Fruit fly (Drosophila melanogaster) whole organism, embryonic: ENCODE results near the gene CG15390.
A peak's percentile ranks its signal among the peaks of the same experiment; 100 is the strongest.

Experiments used
- CG10366 ChIP-seq: fragments of 200-800 bp; sonication (Bioruptor generic); IDR thresholded peaks from 2 replicates; pipeline ENCODE4 v1.3.6; 2022; ENCODE audit warnings: missing biosample characterization, missing genetic modification characterization
- CG10654 ChIP-seq: fragments of 200-800 bp; sonication (Bioruptor generic); optimal IDR thresholded peaks from 2 replicates; lab custom pipeline; 2016; ENCODE audit warnings: missing biosample characterization, missing genetic modification characterization
- CG11247 ChIP-seq: fragments of 200-800 bp; sonication (Bioruptor generic); IDR thresholded peaks from 2 replicates; pipeline ENCODE4 v1.3.6; 2022; ENCODE audit warnings: missing biosample characterization, missing genetic modification characterization
- CG11504 ChIP-seq: fragments of 200-800 bp; sonication (Bioruptor generic); optimal IDR thresholded peaks from 3 replicates; lab custom pipeline; 2019; ENCODE audit warnings: missing biosample characterization, mild to moderate bottlenecking, missing genetic modification characterization, moderate library complexity
- CG11723 ChIP-seq: fragments of 200-800 bp; sonication (Bioruptor generic); optimal IDR thresholded peaks from 2 replicates; lab custom pipeline; 2017; ENCODE audit warnings: missing biosample characterization, mild to moderate bottlenecking, missing genetic modification characterization
- CG13296 ChIP-seq: fragments of 200-800 bp; sonication (Bioruptor generic); optimal IDR thresholded peaks from 3 replicates; lab custom pipeline; 2018; ENCODE audit warnings: missing biosample characterization, mild to moderate bottlenecking, missing genetic modification characterization
- CG17359 ChIP-seq: fragments of 200-800 bp; sonication (Bioruptor generic); optimal IDR thresholded peaks from 3 replicates; lab custom pipeline; 2018; ENCODE audit warnings: missing biosample characterization, mild to moderate bottlenecking, missing genetic modification characterization, moderate library complexity
- CG2199 ChIP-seq: fragments of 200-800 bp; sonication (Bioruptor generic); IDR thresholded peaks from 3 replicates; pipeline ENCODE4 v1.3.6; 2022; ENCODE audit warnings: missing biosample characterization, missing genetic modification characterization
- CG3163 ChIP-seq: fragments of 200-800 bp; sonication (Bioruptor generic); optimal IDR thresholded peaks from 3 replicates; lab custom pipeline; 2016; ENCODE audit warnings: missing biosample characterization, missing genetic modification characterization
- CG34224 ChIP-seq: fragments of 200-800 bp; sonication (Bioruptor generic); IDR thresholded peaks from 3 replicates; pipeline ENCODE4 v1.3.6; 2022; ENCODE audit warnings: missing biosample characterization, missing genetic modification characterization; ENCODE audit not compliant: partially characterized antibody
- CG3838 ChIP-seq: fragments of 200-800 bp; sonication (Bioruptor generic); optimal IDR thresholded peaks from 3 replicates; lab custom pipeline; 2016; ENCODE audit warnings: missing biosample characterization, missing genetic modification characterization
- CG6689 ChIP-seq: fragments of 200-800 bp; sonication (Bioruptor generic); IDR thresholded peaks from 2 replicates; pipeline ENCODE4 v1.3.6; 2022; ENCODE audit warnings: missing biosample characterization, missing genetic modification characterization
- CG7357 ChIP-seq: fragments of 200-800 bp; sonication (Bioruptor generic); IDR thresholded peaks from 3 replicates; pipeline ENCODE4 v1.3.6; 2022; ENCODE audit warnings: missing biosample characterization, missing genetic modification characterization
- CHES-1-like ChIP-seq: fragments of 200-800 bp; sonication (Bioruptor generic); optimal IDR thresholded peaks from 2 replicates; lab custom pipeline; 2016; ENCODE audit warnings: missing biosample characterization, missing genetic modification characterization
- Deaf1 ChIP-seq: fragments of 200-800 bp; optimal IDR thresholded peaks from 3 replicates; lab custom pipeline; 2019; ENCODE audit warnings: missing biosample characterization, mild to moderate bottlenecking, missing genetic modification characterization, moderate library complexity
- Drgx ChIP-seq: fragments of 200-800 bp; sonication (Bioruptor generic); IDR thresholded peaks from 2 replicates; pipeline ENCODE4 v1.3.6; 2022; ENCODE audit warnings: missing biosample characterization, missing genetic modification characterization
- E2f1 ChIP-seq: fragments of 200-800 bp; sonication (Bioruptor generic); IDR thresholded peaks from 2 replicates; pipeline ENCODE4 v1.3.6; 2022; ENCODE audit warnings: missing biosample characterization, missing genetic modification characterization
- Ets65A ChIP-seq: fragments of 200-800 bp; sonication (Bioruptor generic); peaks from one replicate; lab custom pipeline; 2016; ENCODE audit warnings: missing biosample characterization, missing genetic modification characterization
- Hr3 ChIP-seq: fragments of 200-800 bp; sonication (Bioruptor generic); optimal IDR thresholded peaks from 3 replicates; lab custom pipeline; 2016; ENCODE audit warnings: missing biosample characterization, missing genetic modification characterization
- Hr39 ChIP-seq: fragments of >200 bp; optimal IDR thresholded peaks from 2 replicates; lab custom pipeline; 2017
- Med ChIP-seq: fragments of 200-800 bp; sonication (Bioruptor generic); peaks from one replicate; lab custom pipeline; 2016; ENCODE audit warnings: missing biosample characterization, missing genetic modification characterization, mild to moderate bottlenecking, inconsistent platforms, moderate library complexity
- Ptx1 ChIP-seq: fragments of 200-800 bp; sonication (Bioruptor generic); IDR thresholded peaks from 2 replicates; pipeline ENCODE4 v1.3.6; 2022; ENCODE audit warnings: missing biosample characterization, missing genetic modification characterization
- Sox102F ChIP-seq: fragments of 200-800 bp; sonication (Bioruptor generic); optimal IDR thresholded peaks from 2 replicates; lab custom pipeline; 2018; ENCODE audit warnings: missing biosample characterization, mild to moderate bottlenecking, missing genetic modification characterization, moderate library complexity
- Usf ChIP-seq: fragments of 200-800 bp; sonication (Bioruptor generic); optimal IDR thresholded peaks from 2 replicates; lab custom pipeline; 2017; ENCODE audit warnings: missing genotype, missing biosample characterization, missing genetic modification characterization
- Xrp1 ChIP-seq: fragments of 200-800 bp; sonication (Bioruptor generic); IDR thresholded peaks from 2 replicates; pipeline ENCODE4 v1.3.6; 2022; ENCODE audit warnings: missing biosample characterization, missing genetic modification characterization
- chn ChIP-seq: fragments of 200-800 bp; sonication (Bioruptor generic); optimal IDR thresholded peaks from 2 replicates; lab custom pipeline; 2016; ENCODE audit warnings: missing biosample characterization, missing genetic modification characterization
- ci ChIP-seq: fragments of 200-800 bp; sonication (Bioruptor generic); IDR thresholded peaks from 3 replicates; pipeline ENCODE4 v1.3.6; 2022; ENCODE audit warnings: missing biosample characterization, missing genetic modification characterization
- dmrt11E ChIP-seq: fragments of 200-800 bp; sonication (Bioruptor generic); optimal IDR thresholded peaks from 3 replicates; lab custom pipeline; 2018; ENCODE audit warnings: missing biosample characterization, mild to moderate bottlenecking, missing genetic modification characterization, moderate library complexity
- h ChIP-seq: fragments of >200 bp; optimal IDR thresholded peaks from 2 replicates; lab custom pipeline; 2017
- hth ChIP-seq: fragments of >200 bp; optimal IDR thresholded peaks from 2 replicates; lab custom pipeline; 2017; ENCODE audit warnings: inconsistent platforms
- ind ChIP-seq: fragments of 200-800 bp; sonication (Bioruptor generic); optimal IDR thresholded peaks from 3 replicates; lab custom pipeline; 2016; ENCODE audit warnings: missing biosample characterization, missing genetic modification characterization
- kah ChIP-seq: fragments of 200-800 bp; sonication (Bioruptor generic); optimal IDR thresholded peaks from 2 replicates; lab custom pipeline; 2018; ENCODE audit warnings: missing biosample characterization, mild to moderate bottlenecking, missing genetic modification characterization
- kni ChIP-seq: fragments of 200-800 bp; sonication (Bioruptor generic); optimal IDR thresholded peaks from 3 replicates; lab custom pipeline; 2017; ENCODE audit warnings: mild to moderate bottlenecking, missing biosample characterization, missing genetic modification reagents, missing genetic modification characterization
- knrl ChIP-seq: fragments of 200-800 bp; sonication (Bioruptor generic); IDR thresholded peaks from 3 replicates; pipeline ENCODE4 v1.3.6; 2022; ENCODE audit warnings: missing biosample characterization, missing genetic modification characterization; ENCODE audit not compliant: partially characterized antibody
- lov ChIP-seq, 2 experiments: fragments of 200-800 bp in 1 of 2; fragments of >200 bp in 1 of 2; sonication (Bioruptor generic) in 1 of 2; IDR thresholded peaks in 1 of 2; optimal IDR thresholded peaks in 1 of 2; 2 replicates in 1 of 2; 3 replicates in 1 of 2; pipeline versions ENCODE4 v1.3.6 to Lab custom; 2017 to 2022; ENCODE audit warnings: missing biosample characterization in 1 of 2, missing genetic modification characterization in 1 of 2
- mam ChIP-seq: fragments of 200-800 bp; sonication (Bioruptor generic); optimal IDR thresholded peaks from 3 replicates; lab custom pipeline; 2016; ENCODE audit warnings: missing biosample characterization, missing genetic modification characterization
- pan ChIP-seq, 4 experiments: fragments of >200 bp in 3 of 4; fragments of 200-800 bp in 1 of 4; sonication (Bioruptor generic) in 1 of 4; optimal IDR thresholded peaks in 3 of 4; IDR thresholded peaks in 1 of 4; 2 replicates each; pipeline versions ENCODE4 v1.3.6 to Lab custom; 2017 to 2022; ENCODE audit warnings: missing biosample characterization in 2 of 4, missing genetic modification characterization in 2 of 4, mixed read lengths in 1 of 4
- prd ChIP-seq, 3 experiments: fragments of >200 bp in 2 of 3; fragments of 200-800 bp in 1 of 3; sonication (Bioruptor generic) in 1 of 3; optimal IDR thresholded peaks in 2 of 3; IDR thresholded peaks in 1 of 3; 2 replicates in 2 of 3; 3 replicates in 1 of 3; pipeline versions ENCODE4 v1.3.6 to Lab custom; 2017 to 2022; ENCODE audit warnings: missing biosample characterization in 1 of 3, missing genetic modification characterization in 1 of 3
- ranshi ChIP-seq: fragments of 200-800 bp; sonication (Bioruptor generic); IDR thresholded peaks from 2 replicates; pipeline ENCODE4 v1.3.6; 2022; ENCODE audit warnings: missing biosample characterization, missing genetic modification characterization
- row ChIP-seq: fragments of 200-800 bp; sonication (Bioruptor generic); IDR thresholded peaks from 3 replicates; pipeline ENCODE4 v1.3.6; 2022; ENCODE audit warnings: missing biosample characterization, missing genetic modification characterization
- salm ChIP-seq: fragments of 200-800 bp; sonication (Bioruptor generic); optimal IDR thresholded peaks from 2 replicates; lab custom pipeline; 2018; ENCODE audit warnings: missing biosample characterization, mild to moderate bottlenecking, missing genetic modification characterization
- schlank ChIP-seq: fragments of 200-800 bp; sonication (Bioruptor generic); optimal IDR thresholded peaks from 2 replicates; lab custom pipeline; 2018; ENCODE audit warnings: missing biosample characterization, mild to moderate bottlenecking, missing genetic modification characterization
- sd ChIP-seq: fragments of 200-800 bp; sonication (Bioruptor generic); optimal IDR thresholded peaks from 3 replicates; lab custom pipeline; 2018; ENCODE audit warnings: missing biosample characterization, mild to moderate bottlenecking, missing genetic modification characterization, moderate library complexity
- sisA ChIP-seq: fragments of 200-800 bp; sonication (Bioruptor generic); IDR thresholded peaks from 2 replicates; pipeline ENCODE4 v1.3.6; 2022; ENCODE audit warnings: missing biosample characterization, missing genetic modification characterization
- sr ChIP-seq: fragments of 200-800 bp; sonication (Bioruptor generic); IDR thresholded peaks from 3 replicates; pipeline ENCODE4 v1.3.6; 2022; ENCODE audit warnings: missing biosample characterization, missing genetic modification characterization
- tup ChIP-seq: fragments of 200-800 bp; sonication (Bioruptor generic); optimal IDR thresholded peaks from 2 replicates; lab custom pipeline; 2016; ENCODE audit warnings: missing biosample characterization, mild to moderate bottlenecking, missing genetic modification characterization, moderate library complexity
- unc-4 ChIP-seq: fragments of 200-800 bp; sonication (Bioruptor generic); IDR thresholded peaks from 2 replicates; pipeline ENCODE4 v1.3.6; 2022; ENCODE audit warnings: missing biosample characterization, missing genetic modification characterization; ENCODE audit not compliant: partially characterized antibody
- wek ChIP-seq: fragments of 200-800 bp; sonication (Bioruptor generic); optimal IDR thresholded peaks from 3 replicates; lab custom pipeline; 2018; ENCODE audit warnings: missing biosample characterization, mild to moderate bottlenecking, missing genetic modification characterization, moderate library complexity

CG15390 gene

dm6 chr2L:2404631-2405030, 30.1 kb downstream of the CG15390 start:
- TF ChIP-seq Hr39 (lab: Kevin White, UChicago) = peak; percentile 66
- no peak for TF ChIP-seq Xrp1 (GFP tag; lab: Robert Waterston, UW)

- TF ChIP-seq row (GFP tag; lab: Robert Waterston, UW) (peak; percentile 33; the same call in 1 of the 3 replicates), CG7357 (0 out of 3 replicates have a peak, but pooled peaks have one; percentile 11), CG3163 (GFP tag; lab: Kevin White, UChicago) (no peak), prd (optimal IDR thresholded peaks at IDR 0.05; lab: Kevin White, UChicago) (no peak), prd (GFP tag; IDR thresholded peaks at IDR 0.05; lab: Robert Waterston, UW) (peak; percentile 33; the same call in 1 of the 3 replicates), CHES-1-like (GFP tag; lab: Kevin White, UChicago) (no peak), CG17359 (tag; lab: Kevin White, UChicago) (peak; percentile 20), kni (GFP tag; lab: Kevin White, UChicago) (peak; percentile 14), Sox102F (GFP tag; lab: Kevin White, UChicago) (peak; percentile 11), CG10366 (peak; percentile 23; the same call in 1 of the 2 replicates), Drgx (GFP tag; lab: Robert Waterston, UW) (peak; percentile 76), CG6689 (peak; percentile 27; the same call in 1 of the 2 replicates), CG11723 (GFP tag; lab: Kevin White, UChicago) (no peak), CG3838 (no peak), Ets65A (GFP tag; lab: Kevin White, UChicago) (peak; percentile 87), pan (optimal IDR thresholded peaks at IDR 0.05; lab: Kevin White, UChicago) (no peak), pan (GFP tag; optimal IDR thresholded peaks at IDR 0.05 in 1 of 2, IDR thresholded peaks at IDR 0.05 in 1 of 2) (peak in 1 of 2 experiments; percentile 36), Usf (GFP tag; lab: Kevin White, UChicago) (no peak), sisA (0 out of 2 replicates have a peak, but pooled peaks have one; percentile 26), CG13296 (GFP tag; lab: Kevin White, UChicago) (no peak), Ptx1 (GFP tag; lab: Robert Waterston, UW) (0 out of 2 replicates have a peak, but pooled peaks have one; percentile 20)
Measured at dm6 chr2L:2413093-2413492, 38.6 kb downstream of the CG15390 start.

- TF ChIP-seq unc-4 (0 out of 2 replicates have a peak, but pooled peaks have one; percentile 16), E2f1 (GFP tag; lab: Robert Waterston, UW) (no peak), chn (no peak), h (no peak), kah (GFP tag; lab: Kevin White, UChicago) (no peak), sr (0 out of 3 replicates have a peak, but pooled peaks have one; percentile 11), knrl (GFP tag; lab: Robert Waterston, UW) (0 out of 3 replicates have a peak, but pooled peaks have one; percentile 14), Hr3 (GFP tag; lab: Kevin White, UChicago) (no peak), CG11504 (tag; lab: Kevin White, UChicago) (no peak), CG2199 (GFP tag; lab: Robert Waterston, UW) (no peak), Deaf1 (peak; percentile 86), hth (lab: Kevin White, UChicago) (no peak), Ets65A (GFP tag; lab: Kevin White, UChicago) (no peak), salm (tag; lab: Kevin White, UChicago) (no peak), ind (GFP tag; lab: Kevin White, UChicago) (no peak), Med (GFP tag; lab: Kevin White, UChicago) (peak; percentile 68), wek (no peak), dmrt11E (no peak), mam (GFP tag; lab: Kevin White, UChicago) (no peak), CG10654 (GFP tag; lab: Kevin White, UChicago) (no peak), tup (no peak), lov (optimal IDR thresholded peaks at IDR 0.05; lab: Kevin White, UChicago) (no peak), lov (GFP tag; IDR thresholded peaks at IDR 0.05; lab: Robert Waterston, UW) (0 out of 3 replicates have a peak, but pooled peaks have one; percentile 12), CG11247 (peak; percentile 53), ranshi (GFP tag; lab: Robert Waterston, UW) (no peak), schlank (tag; lab: Kevin White, UChicago) (no peak), CG34224 (GFP tag; lab: Robert Waterston, UW) (no peak), sd (tag; lab: Kevin White, UChicago) (peak; percentile 15), ci (GFP tag; lab: Robert Waterston, UW) (0 out of 3 replicates have a peak, but pooled peaks have one; percentile 12)
Measured at dm6 chr2L:2415109-2415508, 40.6 kb downstream of the CG15390 start, which contains the start of gene CG18641. TSS of gene CG18641 (minus strand) at chr2L:2415322.
